Fruit fly (Drosophila melanogaster) whole organism, embryonic: ENCODE data around the gene Tango1.

Source experiments
- Abd-B ChIP-seq: fragments of 200-800 bp; sonication (Bioruptor generic); optimal IDR thresholded peaks from 2 replicates; lab custom pipeline; 2018; ENCODE audit warnings: missing biosample characterization, mild to moderate bottlenecking, missing genetic modification characterization, moderate library complexity
- Aef1 ChIP-seq: fragments of 200-800 bp; sonication (Bioruptor generic); IDR thresholded peaks from 3 replicates; pipeline ENCODE4 v1.3.6; 2022; ENCODE audit warnings: missing biosample characterization, missing genetic modification characterization
- Atf3 ChIP-seq: fragments of 200-800 bp; sonication (Bioruptor generic); optimal IDR thresholded peaks from 3 replicates; lab custom pipeline; 2016; ENCODE audit warnings: missing biosample characterization, missing genetic modification characterization
- Bdp1 ChIP-seq: fragments of 200-800 bp; sonication (Bioruptor generic); optimal IDR thresholded peaks from 3 replicates; lab custom pipeline; 2016; ENCODE audit warnings: missing biosample characterization, missing genetic modification characterization
- CG12391 ChIP-seq: fragments of 200-800 bp; sonication (Bioruptor generic); optimal IDR thresholded peaks from 3 replicates; lab custom pipeline; 2018; ENCODE audit warnings: missing biosample characterization, mild to moderate bottlenecking, missing genetic modification characterization, moderate library complexity
- CG12942 ChIP-seq: fragments of 200-800 bp; sonication (Bioruptor generic); optimal IDR thresholded peaks from 3 replicates; lab custom pipeline; 2016; ENCODE audit warnings: missing biosample characterization, missing genetic modification characterization
- CG15011 ChIP-seq: fragments of 200-800 bp; sonication (Bioruptor generic); optimal IDR thresholded peaks from 3 replicates; lab custom pipeline; 2018; ENCODE audit warnings: missing biosample characterization, mild to moderate bottlenecking, missing genetic modification characterization
- CG15479 ChIP-seq: fragments of 200-800 bp; sonication (Bioruptor generic); optimal IDR thresholded peaks from 3 replicates; lab custom pipeline; 2019; ENCODE audit warnings: missing biosample characterization, mild to moderate bottlenecking, missing genetic modification characterization, moderate library complexity
- CG15696 ChIP-seq: fragments of 200-800 bp; sonication (Bioruptor generic); optimal IDR thresholded peaks from 2 replicates; lab custom pipeline; 2019; ENCODE audit warnings: missing biosample characterization, mild to moderate bottlenecking, missing genetic modification characterization, moderate library complexity
- CG1602 ChIP-seq: fragments of 200-800 bp; sonication (Bioruptor generic); optimal IDR thresholded peaks from 3 replicates; lab custom pipeline; 2016; ENCODE audit warnings: missing biosample characterization, missing genetic modification characterization
- CG1603 ChIP-seq: fragments of 200-800 bp; sonication (Bioruptor generic); optimal IDR thresholded peaks from 2 replicates; lab custom pipeline; 2019; ENCODE audit warnings: missing biosample characterization, mild to moderate bottlenecking, missing genetic modification characterization, moderate library complexity
- CG17568 ChIP-seq: fragments of 200-800 bp; sonication (Bioruptor generic); optimal IDR thresholded peaks from 2 replicates; lab custom pipeline; 2018; ENCODE audit warnings: missing biosample characterization, mild to moderate bottlenecking, missing genetic modification characterization, moderate library complexity
- CG1832 ChIP-seq: fragments of 200-800 bp; sonication (Bioruptor generic); optimal IDR thresholded peaks from 2 replicates; lab custom pipeline; 2017; ENCODE audit warnings: missing biosample characterization, mild to moderate bottlenecking, missing genetic modification characterization, inconsistent platforms
- CG2875 ChIP-seq: fragments of 200-800 bp; sonication (Bioruptor generic); optimal IDR thresholded peaks from 2 replicates; lab custom pipeline; 2017; ENCODE audit warnings: missing biosample characterization, mild to moderate bottlenecking, missing genetic modification characterization, missing genetic modification reagents
- CG30431 ChIP-seq: fragments of 200-800 bp; sonication (Bioruptor generic); optimal IDR thresholded peaks from 2 replicates; lab custom pipeline; 2017; ENCODE audit warnings: missing biosample characterization, missing genetic modification characterization
- CG32772 ChIP-seq: fragments of 200-800 bp; sonication (Bioruptor generic); IDR thresholded peaks from 2 replicates; pipeline ENCODE4 v1.3.6; 2022; ENCODE audit warnings: missing biosample characterization, missing genetic modification characterization
- CG3281 ChIP-seq: fragments of 200-800 bp; sonication (Bioruptor generic); optimal IDR thresholded peaks from 3 replicates; lab custom pipeline; 2017; ENCODE audit warnings: missing biosample characterization, mild to moderate bottlenecking, missing genetic modification characterization
- CG43689 ChIP-seq: fragments of 200-800 bp; sonication (Bioruptor generic); IDR thresholded peaks from 2 replicates; pipeline ENCODE4 v1.3.6; 2022; ENCODE audit warnings: missing biosample characterization, missing genetic modification characterization
- CG4820 ChIP-seq: fragments of 200-800 bp; sonication (Bioruptor generic); optimal IDR thresholded peaks from 3 replicates; lab custom pipeline; 2016; ENCODE audit warnings: missing biosample characterization, missing genetic modification characterization
- CG5180 ChIP-seq: fragments of 200-800 bp; sonication (Bioruptor generic); optimal IDR thresholded peaks from 3 replicates; lab custom pipeline; 2017; ENCODE audit warnings: missing biosample characterization, missing genetic modification characterization, mild to moderate bottlenecking, moderate library complexity, missing genetic modification reagents
- CG5953 ChIP-seq: fragments of 200-800 bp; sonication (Bioruptor generic); IDR thresholded peaks from 2 replicates; pipeline ENCODE4 v1.3.6; 2022; ENCODE audit warnings: missing biosample characterization, missing genetic modification characterization
- CG6689 ChIP-seq: fragments of 200-800 bp; sonication (Bioruptor generic); IDR thresholded peaks from 2 replicates; pipeline ENCODE4 v1.3.6; 2022; ENCODE audit warnings: missing biosample characterization, missing genetic modification characterization
- CG6854 ChIP-seq: fragments of 200-800 bp; sonication (Bioruptor generic); optimal IDR thresholded peaks from 3 replicates; lab custom pipeline; 2017; ENCODE audit warnings: missing biosample characterization, mild to moderate bottlenecking, missing genetic modification characterization
- CG8290 ChIP-seq, 3 experiments: fragments of 200-800 bp; sonication (Bioruptor generic); optimal IDR thresholded peaks; 2 replicates each; lab custom pipeline; 2016 to 2019; ENCODE audit warnings: missing biosample characterization in 3 of 3, missing genetic modification characterization in 3 of 3, mild to moderate bottlenecking in 2 of 3, moderate library complexity in 1 of 3
- CG8359 ChIP-seq: fragments of 200-800 bp; sonication (Bioruptor generic); optimal IDR thresholded peaks from 2 replicates; lab custom pipeline; 2017; ENCODE audit warnings: missing biosample characterization, mild to moderate bottlenecking, missing genetic modification characterization, borderline replicate concordance
- CG9932 ChIP-seq: fragments of 200-800 bp; sonication (Bioruptor generic); IDR thresholded peaks from 2 replicates; pipeline ENCODE4 v1.3.6; 2022; ENCODE audit warnings: missing biosample characterization, missing genetic modification characterization
- CoRest ChIP-seq: fragments of 200-800 bp; sonication (Bioruptor generic); optimal IDR thresholded peaks from 3 replicates; lab custom pipeline; 2018; ENCODE audit warnings: missing biosample characterization, mild to moderate bottlenecking, missing genetic modification characterization, moderate library complexity
- CrebB ChIP-seq: fragments of 200-800 bp; sonication (Bioruptor generic); optimal IDR thresholded peaks from 3 replicates; lab custom pipeline; 2018; ENCODE audit warnings: missing biosample characterization, mild to moderate bottlenecking, missing genetic modification characterization
- Deaf1 ChIP-seq: fragments of 200-800 bp; optimal IDR thresholded peaks from 3 replicates; lab custom pipeline; 2019; ENCODE audit warnings: missing biosample characterization, mild to moderate bottlenecking, missing genetic modification characterization, moderate library complexity
- Drgx ChIP-seq: fragments of 200-800 bp; sonication (Bioruptor generic); IDR thresholded peaks from 2 replicates; pipeline ENCODE4 v1.3.6; 2022; ENCODE audit warnings: missing biosample characterization, missing genetic modification characterization
- E2f1 ChIP-seq: fragments of 200-800 bp; sonication (Bioruptor generic); IDR thresholded peaks from 2 replicates; pipeline ENCODE4 v1.3.6; 2022; ENCODE audit warnings: missing biosample characterization, missing genetic modification characterization
- ERR ChIP-seq: fragments of 200-800 bp; sonication (Bioruptor generic); optimal IDR thresholded peaks from 2 replicates; lab custom pipeline; 2016; ENCODE audit warnings: missing biosample characterization, missing genetic modification characterization
- Lhr ChIP-seq: fragments of 200-800 bp; sonication (Bioruptor generic); optimal IDR thresholded peaks from 3 replicates; lab custom pipeline; 2017; ENCODE audit warnings: mild to moderate bottlenecking, missing biosample characterization, missing genetic modification reagents, missing genetic modification characterization
- NC2α ChIP-seq: fragments of 200-800 bp; sonication (Bioruptor generic); optimal IDR thresholded peaks from 2 replicates; lab custom pipeline; 2016; ENCODE audit warnings: missing biosample characterization, missing genetic modification characterization
- PHDP ChIP-seq: fragments of 200-800 bp; sonication (Bioruptor generic); optimal IDR thresholded peaks from 3 replicates; lab custom pipeline; 2018; ENCODE audit warnings: missing biosample characterization, mild to moderate bottlenecking, missing genetic modification characterization, moderate library complexity
- bcd ChIP-seq: fragments of 200-800 bp; sonication (Bioruptor generic); optimal IDR thresholded peaks from 2 replicates; lab custom pipeline; 2017; ENCODE audit warnings: missing biosample characterization, mild to moderate bottlenecking, missing genetic modification characterization
- en ChIP-seq: fragments of 200-800 bp; sonication (Bioruptor generic); optimal IDR thresholded peaks from 2 replicates; lab custom pipeline; 2016; ENCODE audit warnings: missing biosample characterization, missing genetic modification characterization
- fu2 ChIP-seq: fragments of 200-800 bp; sonication (Bioruptor generic); optimal IDR thresholded peaks from 2 replicates; lab custom pipeline; 2016; ENCODE audit warnings: missing biosample characterization, missing genetic modification characterization
- gce ChIP-seq: fragments of 200-800 bp; sonication (Bioruptor generic); IDR thresholded peaks from 3 replicates; pipeline ENCODE4 v1.3.6; 2022; ENCODE audit warnings: missing biosample characterization, missing genetic modification characterization
- gem ChIP-seq: fragments of 200-800 bp; sonication (Bioruptor generic); optimal IDR thresholded peaks from 2 replicates; lab custom pipeline; 2019; ENCODE audit warnings: missing biosample characterization, mild to moderate bottlenecking, missing genetic modification characterization, moderate library complexity
- her ChIP-seq: fragments of 200-800 bp; sonication (Bioruptor generic); optimal IDR thresholded peaks from 2 replicates; lab custom pipeline; 2016; ENCODE audit warnings: missing biosample characterization, missing genetic modification characterization
- lola ChIP-seq, 3 experiments: fragments of >200 bp in 2 of 3; fragments of 200-800 bp in 1 of 3; sonication (Bioruptor generic) in 1 of 3; optimal IDR thresholded peaks; 2 replicates each; lab custom pipeline; 2017 to 2019; ENCODE audit warnings: missing biosample characterization in 3 of 3, missing genetic modification characterization in 3 of 3, mild to moderate bottlenecking in 1 of 3, moderate library complexity in 1 of 3
- luna ChIP-seq: fragments of 200-800 bp; sonication (Bioruptor generic); optimal IDR thresholded peaks from 2 replicates; lab custom pipeline; 2016; ENCODE audit warnings: missing biosample characterization, missing genetic modification characterization
- otp ChIP-seq: fragments of 200-800 bp; sonication (Bioruptor generic); IDR thresholded peaks from 3 replicates; pipeline ENCODE4, ENCODE4 v1.3.6; 2022; ENCODE audit warnings: missing biosample characterization, missing genetic modification characterization
- pum ChIP-seq: fragments of 200-800 bp; sonication (Bioruptor generic); optimal IDR thresholded peaks from 2 replicates; lab custom pipeline; 2016; ENCODE audit warnings: missing biosample characterization, missing genetic modification characterization
- sisA ChIP-seq: fragments of 200-800 bp; sonication (Bioruptor generic); IDR thresholded peaks from 2 replicates; pipeline ENCODE4 v1.3.6; 2022; ENCODE audit warnings: missing biosample characterization, missing genetic modification characterization
- sob ChIP-seq: fragments of 200-800 bp; sonication (Bioruptor generic); IDR thresholded peaks from 2 replicates; pipeline ENCODE4 v1.3.6; 2022; ENCODE audit warnings: missing biosample characterization, missing genetic modification characterization
- tgo ChIP-seq: fragments of 200-800 bp; sonication (Bioruptor generic); IDR thresholded peaks from 3 replicates; pipeline ENCODE4 v1.3.6; 2022; ENCODE audit warnings: missing biosample characterization, missing genetic modification characterization
- tll ChIP-seq, 2 experiments: fragments of 200-800 bp in 1 of 2; fragments of >200 bp in 1 of 2; sonication (Bioruptor generic) in 1 of 2; optimal IDR thresholded peaks; 2 replicates each; lab custom pipeline; 2017 to 2019; ENCODE audit warnings: missing biosample characterization in 2 of 2, missing genetic modification characterization in 2 of 2, mild to moderate bottlenecking in 1 of 2, moderate library complexity in 1 of 2
- zfh1 ChIP-seq: fragments of 200-800 bp; sonication (Bioruptor generic); IDR thresholded peaks from 3 replicates; pipeline ENCODE4 v1.3.6; 2022; ENCODE audit warnings: missing biosample characterization, missing genetic modification characterization

The Tango1 gene

DNA sequence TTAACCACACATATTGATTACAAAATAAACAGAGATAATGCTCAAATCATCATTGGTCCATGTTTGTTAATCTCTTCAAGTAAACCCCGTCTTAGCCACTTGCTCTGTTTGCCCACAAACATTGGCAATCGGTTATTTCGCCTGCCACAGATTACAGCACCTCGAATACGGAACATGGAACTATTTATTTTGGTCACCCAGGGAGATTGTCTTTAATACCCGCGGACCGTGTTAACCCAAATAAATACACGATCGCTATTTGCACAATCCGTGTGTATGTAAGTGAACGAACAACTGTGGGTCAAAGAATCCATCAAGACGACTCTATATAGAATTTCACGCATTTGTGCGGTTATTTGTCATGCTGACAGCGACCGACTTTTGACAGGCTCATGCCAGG lies 51.6 kb downstream of the Tango1 start (continued):
- peak; percentile 31 for TF ChIP-seq CG8290 (GFP tag; optimal IDR thresholded peaks at IDR 0.05; lab: Kevin White, UChicago)
- TF ChIP-seq CG8290 (tag; optimal IDR thresholded peaks at IDR 0.05; lab: Kevin White, UChicago) = peak in 1 of 2 experiments; percentile 39
- peak; percentile 45 for TF ChIP-seq CG15011 (GFP tag; lab: Kevin White, UChicago)
- TF ChIP-seq Aef1 (GFP tag; lab: Robert Waterston, UW) = no peak
- TF ChIP-seq bcd = peak; percentile 3
- TF ChIP-seq gce (GFP tag; lab: Robert Waterston, UW) = no peak
- no peak for TF ChIP-seq E2f1 (GFP tag; lab: Robert Waterston, UW)
- no peak for TF ChIP-seq CG3281 (GFP tag; lab: Kevin White, UChicago)
- TF ChIP-seq pum = no peak
- TF ChIP-seq CG15696 = peak; percentile 91
- TF ChIP-seq CoRest (tag; lab: Kevin White, UChicago) = peak; percentile 11
- TF ChIP-seq sisA = no peak
- peak; percentile 29 for TF ChIP-seq PHDP (tag; lab: Kevin White, UChicago)
- TF ChIP-seq ERR = no peak
- TF ChIP-seq CG12391 = peak; percentile 8
- TF ChIP-seq zfh1 (GFP tag; lab: Robert Waterston, UW) = peak; percentile 60; the same call in 2 of the 3 replicates
- peak; percentile 62 for TF ChIP-seq NC2α (GFP tag; lab: Kevin White, UChicago)
- TF ChIP-seq tgo = no peak
- TF ChIP-seq CG6689 (GFP tag; lab: Robert Waterston, UW) = no peak
- TF ChIP-seq fu2 (GFP tag; lab: Kevin White, UChicago) = no peak
- peak; percentile 67 for TF ChIP-seq CG17568 (GFP tag; lab: Kevin White, UChicago)
- peak; percentile 25 for TF ChIP-seq Lhr
- peak; percentile 30 for TF ChIP-seq en
- TF ChIP-seq her (GFP tag; lab: Kevin White, UChicago) = peak; percentile 48
- TF ChIP-seq sob (GFP tag; lab: Robert Waterston, UW) = 0 out of 2 replicates have a peak, but pooled peaks have one; percentile 25
- TF ChIP-seq CG5180 (GFP tag; lab: Kevin White, UChicago) = peak; percentile 7
- TF ChIP-seq CG1602 = peak; percentile 55
- TF ChIP-seq CG43689 (GFP tag; lab: Robert Waterston, UW) = no peak
- peak in 1 of 2 experiments; percentile 99 for TF ChIP-seq tll (GFP tag; optimal IDR thresholded peaks at IDR 0.05; lab: Kevin White, UChicago)
- no peak for TF ChIP-seq Drgx (GFP tag; lab: Robert Waterston, UW)
- no peak for TF ChIP-seq CG5953 (GFP tag; lab: Robert Waterston, UW)
- no peak for TF ChIP-seq CG32772 (GFP tag; lab: Robert Waterston, UW)
- TF ChIP-seq CG1603 (tag; lab: Kevin White, UChicago) = peak; percentile 70
- no peak for TF ChIP-seq CG6854
- TF ChIP-seq CrebB (tag; lab: Kevin White, UChicago) = peak; percentile 24
- peak; percentile 12 for TF ChIP-seq CG12942 (GFP tag; lab: Kevin White, UChicago)
- peak; percentile 2 for TF ChIP-seq CG30431 (GFP tag; lab: Kevin White, UChicago)
- peak in 1 of 3 experiments; percentile 70 for TF ChIP-seq lola (GFP tag; optimal IDR thresholded peaks at IDR 0.05; lab: Kevin White, UChicago)
- peak; percentile 51; the same call in 1 of the 3 replicates for TF ChIP-seq otp (GFP tag; lab: Robert Waterston, UW)
- peak; percentile 53 for TF ChIP-seq CG2875 (GFP tag; lab: Kevin White, UChicago)
- TF ChIP-seq Atf3 (GFP tag; lab: Kevin White, UChicago) = peak; percentile 34
- TF ChIP-seq Deaf1 (tag; lab: Kevin White, UChicago) = no peak
- TF ChIP-seq CG1832 (GFP tag; lab: Kevin White, UChicago) = no peak
- TF ChIP-seq Bdp1 (GFP tag; lab: Kevin White, UChicago) = peak; percentile 55
- TF ChIP-seq Abd-B (GFP tag; lab: Kevin White, UChicago) = no peak
- no peak for TF ChIP-seq CG9932 (GFP tag; lab: Robert Waterston, UW)
- TF ChIP-seq CG8359 (GFP tag; lab: Kevin White, UChicago) = peak; percentile 34
- peak; percentile 91 for TF ChIP-seq CG15479 (GFP tag; lab: Kevin White, UChicago)
- TF ChIP-seq gem (tag; lab: Kevin White, UChicago) = peak; percentile 55
- no peak for TF ChIP-seq luna
- no peak for TF ChIP-seq CG4820 (GFP tag; lab: Kevin White, UChicago)
